Worm (Caenorhabditis elegans): Measurements from ENCODE around the gene ina-1.

ce11 chrIII:9151782-9152181 is 20.8 kb downstream of the ina-1 start:
- TF ChIP-seq K09A11.1 (tag; optimal IDR thresholded peaks at IDR 0.05; ENCODE audit: insufficient read depth) (no peak), madf-2 (tag; optimal IDR thresholded peaks at IDR 0.05) (no peak), nhr-11 (tag; optimal IDR thresholded peaks at IDR 0.05) (no peak), fkh-6 (tag; optimal IDR thresholded peaks at IDR 0.05) (no peak), Y22D7AL.16 (tag; optimal IDR thresholded peaks at IDR 0.05) (no peak), ztf-16 (tag; optimal IDR thresholded peaks at IDR 0.05) (no peak), gmeb-2 (tag; optimal IDR thresholded peaks at IDR 0.05) (no peak), pha-4 (tag; optimal IDR thresholded peaks at IDR 0.05) (no peak), ref-2 (tag; optimal IDR thresholded peaks at IDR 0.05) (no peak), ceh-14 (tag; optimal IDR thresholded peaks at IDR 0.05) (no peak)

All from whole organism, late embryonic.